Fruit fly (Drosophila melanogaster) Kc167 (cell line): ENCODE results near the gene CG43050.

Source experiments
- Myc ChIP-seq: fragments of >200 bp; optimal IDR thresholded peaks from 2 replicates; lab custom pipeline; 2017; ENCODE audit warnings: missing external identifiers
- Sin3A ChIP-seq: fragments of >200 bp; optimal IDR thresholded peaks from 2 replicates; lab custom pipeline; 2018; ENCODE audit warnings: missing external identifiers
- h ChIP-seq: fragments of >200 bp; optimal IDR thresholded peaks from 3 replicates; lab custom pipeline; 2018; ENCODE audit warnings: missing external identifiers
- psq ChIP-seq: fragments of >200 bp; optimal IDR thresholded peaks from 2 replicates; lab custom pipeline; 2017; ENCODE audit warnings: missing external identifiers

DNA sequence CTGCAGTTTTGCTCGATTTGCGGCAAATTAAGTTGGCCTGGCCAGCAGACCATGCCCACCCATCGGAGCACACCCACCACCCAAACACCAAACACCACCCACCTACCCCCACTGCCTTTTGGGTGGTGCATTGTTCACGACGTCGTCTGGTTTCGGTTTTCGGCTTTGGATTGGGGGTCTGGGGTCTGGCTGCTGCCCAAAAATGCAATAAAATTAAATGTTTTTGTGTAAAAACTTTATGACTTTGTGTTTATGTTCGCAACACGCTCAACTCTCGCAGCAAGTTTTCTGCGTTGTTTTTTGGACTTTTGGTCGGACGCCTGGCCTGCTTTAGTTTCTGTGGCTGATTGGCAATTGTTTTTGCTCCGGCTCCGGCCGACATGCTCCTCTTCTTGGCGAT is 2.4 kb upstream of the CG43050 start:
- TF ChIP-seq Sin3A (lab: Kevin White, UChicago) (no peak), Myc (lab: Kevin White, UChicago) (no peak), h (no peak), psq (lab: Kevin White, UChicago) (no peak)
